Worm (Caenorhabditis elegans) whole organism, L3 larva: Measurements from ENCODE around the gene npr-13.

Source experiments
- ZK546.5 ChIP-seq: sonication (generic microtip); optimal IDR thresholded peaks from 2 replicates; lab custom pipeline; 2017; ENCODE audit warnings: missing biosample characterization, missing genetic modification characterization
- aly-2 ChIP-seq: fragments of 150-350 bp; optimal IDR thresholded peaks from 2 replicates; lab custom pipeline; 2014; ENCODE audit warnings: missing biosample characterization, missing genetic modification characterization
- ama-1 ChIP-seq: fragments of 150-350 bp; optimal IDR thresholded peaks from 2 replicates; lab custom pipeline; 2018
- ceh-28 ChIP-seq: fragments of 150-350 bp; optimal IDR thresholded peaks from 2 replicates; lab custom pipeline; 2014; ENCODE audit warnings: missing biosample characterization, missing genetic modification reagents, missing genetic modification characterization
- ceh-82 ChIP-seq: fragments of 150-350 bp; optimal IDR thresholded peaks from 2 replicates; lab custom pipeline; 2014; ENCODE audit warnings: missing biosample characterization, missing genetic modification characterization
- ceh-9 ChIP-seq: sonication (generic microtip); optimal IDR thresholded peaks from 2 replicates; lab custom pipeline; 2018; ENCODE audit warnings: missing biosample characterization, missing genetic modification characterization
- egl-27 ChIP-seq: sonication (generic microtip); optimal IDR thresholded peaks from 4 replicates; lab custom pipeline; 2017; ENCODE audit warnings: missing biosample characterization, missing genetic modification reagents, missing genetic modification characterization
- egl-5 ChIP-seq: fragments of 150-350 bp; optimal IDR thresholded peaks from 2 replicates; lab custom pipeline; 2017; ENCODE audit warnings: missing biosample characterization, missing genetic modification reagents, missing genetic modification characterization, inconsistent platforms
- elt-1 ChIP-seq: fragments of 150-350 bp; optimal IDR thresholded peaks from 2 replicates; lab custom pipeline; 2014; ENCODE audit warnings: missing biosample characterization, missing genetic modification characterization
- elt-2 ChIP-seq: sonication (generic microtip); optimal IDR thresholded peaks from 2 replicates; lab custom pipeline; 2016; ENCODE audit warnings: missing genetic modification reagents, mild to moderate bottlenecking, missing genetic modification characterization, missing compliant biosample characterization
- elt-3 ChIP-seq, 3 experiments: fragments of 150-350 bp in 1 of 3; sonication (generic microtip) in 2 of 3; optimal IDR thresholded peaks; 2 replicates in 2 of 3; 4 replicates in 1 of 3; lab custom pipeline; 2014 to 2017; ENCODE audit warnings: missing biosample characterization in 3 of 3, missing genetic modification characterization in 3 of 3
- eor-1 ChIP-seq, 2 experiments: fragments of 150-350 bp; optimal IDR thresholded peaks; 2 replicates each; lab custom pipeline; 2014 to 2018; ENCODE audit warnings: missing biosample characterization in 2 of 2, missing genetic modification characterization in 2 of 2
- fkh-10 ChIP-seq: sonication (generic microtip); optimal IDR thresholded peaks from 2 replicates; lab custom pipeline; 2017; ENCODE audit warnings: missing biosample characterization, missing genetic modification reagents, missing genetic modification characterization
- fkh-2 ChIP-seq: fragments of 150-350 bp; optimal IDR thresholded peaks from 2 replicates; lab custom pipeline; 2014; ENCODE audit warnings: missing biosample characterization, missing genetic modification reagents, missing genetic modification characterization
- fos-1 ChIP-seq: fragments of 150-350 bp; optimal IDR thresholded peaks from 2 replicates; lab custom pipeline; 2014; ENCODE audit warnings: missing biosample characterization, missing genetic modification characterization
- jun-1 ChIP-seq: fragments of 150-350 bp; optimal IDR thresholded peaks from 2 replicates; lab custom pipeline; 2014; ENCODE audit warnings: missing biosample characterization, missing genetic modification reagents, missing genetic modification characterization
- lin-39 ChIP-seq: fragments of 150-350 bp; optimal IDR thresholded peaks from 2 replicates; lab custom pipeline; 2018; ENCODE audit warnings: missing biosample characterization, missing genetic modification reagents, missing genetic modification characterization
- lsy-12 ChIP-seq: sonication (generic microtip); optimal IDR thresholded peaks from 2 replicates; lab custom pipeline; 2016; ENCODE audit warnings: mild to moderate bottlenecking, missing genetic modification characterization, missing compliant biosample characterization
- mdl-1 ChIP-seq: fragments of 150-350 bp; optimal IDR thresholded peaks from 2 replicates; lab custom pipeline; 2014; ENCODE audit warnings: missing biosample characterization, missing genetic modification characterization
- nfya-1 ChIP-seq: sonication (generic microtip); optimal IDR thresholded peaks from 2 replicates; lab custom pipeline; 2017; ENCODE audit warnings: missing genetic modification characterization, mild to moderate bottlenecking, missing compliant biosample characterization, antibody characterized with exemption, moderate library complexity; ENCODE audit not compliant: insufficient read depth
- nhr-11 ChIP-seq: fragments of 150-350 bp; optimal IDR thresholded peaks from 2 replicates; lab custom pipeline; 2014; ENCODE audit warnings: missing biosample characterization, missing genetic modification characterization
- nhr-12 ChIP-seq: fragments of 150-350 bp; optimal IDR thresholded peaks from 2 replicates; lab custom pipeline; 2014; ENCODE audit warnings: missing biosample characterization, missing genetic modification characterization
- nhr-237 ChIP-seq: fragments of 150-350 bp; optimal IDR thresholded peaks from 2 replicates; lab custom pipeline; 2014; ENCODE audit warnings: missing biosample characterization, missing genetic modification characterization
- nhr-25 ChIP-seq: sonication (generic microtip); optimal IDR thresholded peaks from 2 replicates; lab custom pipeline; 2017; ENCODE audit warnings: missing biosample characterization, missing genetic modification characterization
- nhr-43 ChIP-seq: sonication (generic microtip); optimal IDR thresholded peaks from 2 replicates; lab custom pipeline; 2016; ENCODE audit warnings: mild to moderate bottlenecking, missing genetic modification characterization, missing compliant biosample characterization; ENCODE audit not compliant: poor library complexity, severe bottlenecking
- nhr-67 ChIP-seq: fragments of 150-350 bp; optimal IDR thresholded peaks from 2 replicates; lab custom pipeline; 2014; ENCODE audit warnings: missing biosample characterization, missing genetic modification characterization
- pha-4 ChIP-seq: fragments of 150-350 bp; optimal IDR thresholded peaks from 2 replicates; lab custom pipeline; 2014; ENCODE audit warnings: missing biosample characterization, missing genetic modification reagents, missing genetic modification characterization
- sea-2 ChIP-seq: fragments of 150-350 bp; sonication (generic microtip); optimal IDR thresholded peaks from 4 replicates; lab custom pipeline; 2014; ENCODE audit warnings: missing biosample characterization, missing genetic modification reagents, missing genetic modification characterization
- snpc-4 ChIP-seq: fragments of 150-350 bp; optimal IDR thresholded peaks from 2 replicates; lab custom pipeline; 2014; ENCODE audit warnings: missing biosample characterization, missing genetic modification characterization
- tbx-2 ChIP-seq: sonication (generic microtip); optimal IDR thresholded peaks from 2 replicates; lab custom pipeline; 2016; ENCODE audit warnings: mild to moderate bottlenecking, missing genetic modification characterization, missing compliant biosample characterization
- unc-62 ChIP-seq: fragments of 150-350 bp; sonication (generic microtip); optimal IDR thresholded peaks from 4 replicates; lab custom pipeline; 2014; ENCODE audit warnings: missing biosample characterization, missing genetic modification reagents, missing genetic modification characterization
- zag-1 ChIP-seq: fragments of 150-350 bp; optimal IDR thresholded peaks from 2 replicates; lab custom pipeline; 2014; ENCODE audit warnings: missing biosample characterization, missing genetic modification characterization
- ztf-4 ChIP-seq: fragments of 150-350 bp; optimal IDR thresholded peaks from 2 replicates; lab custom pipeline; 2014; ENCODE audit warnings: missing biosample characterization, missing genetic modification characterization

The npr-13 gene

DNA sequence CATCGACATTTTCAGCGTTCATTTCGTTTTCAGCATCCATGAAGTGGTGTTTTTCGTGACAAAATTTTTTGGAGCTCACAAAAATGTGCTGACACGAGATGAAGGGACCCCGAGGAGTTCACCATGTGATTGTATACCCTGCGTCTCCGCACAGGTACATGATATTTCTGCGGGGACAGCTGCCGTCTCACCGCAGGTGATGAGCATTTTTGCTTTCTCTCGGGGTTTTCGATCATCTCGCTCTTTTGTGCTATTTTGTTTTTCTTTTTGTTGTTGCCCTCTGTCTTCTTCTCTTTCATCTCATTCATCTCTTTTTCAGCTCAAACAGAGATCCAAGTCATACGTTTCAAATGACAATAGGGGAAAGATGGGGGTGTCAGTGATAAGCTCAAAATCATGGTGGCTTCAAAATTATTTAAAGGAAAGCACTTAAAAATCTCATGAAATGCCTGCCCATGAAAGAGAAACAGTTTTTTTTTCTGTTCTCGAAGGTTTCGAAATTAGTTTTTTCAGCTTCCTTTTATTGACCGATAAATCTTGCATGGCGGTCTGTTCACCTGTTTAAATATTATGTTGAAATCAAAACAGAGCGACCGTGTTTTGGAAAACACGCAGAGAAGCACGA is 11.0 kb downstream of the npr-13 start, which contains the start of gene ret-1:
Gene ret-1, minus strand, starts transcription at position 123 of the 625 bp plus-strand sequence.
- TF ChIP-seq nhr-25 (tag; lab: Kevin White, UChicago) (no peak), lsy-12 (tag; lab: Kevin White, UChicago) (peak; percentile 42), nhr-237 (tag; lab: Kevin White, UChicago) (no peak), elt-2 (tag; lab: Kevin White, UChicago) (peak; percentile 14), nfya-1 (peak; percentile 38), fkh-10 (GFP tag; lab: Kevin White, UChicago) (no peak), ceh-82 (tag; lab: Kevin White, UChicago) (no peak), fos-1 (tag; lab: Kevin White, UChicago) (no peak), nhr-67 (tag; lab: Kevin White, UChicago) (no peak), ceh-28 (tag; lab: Kevin White, UChicago) (no peak), egl-5 (tag; lab: Kevin White, UChicago) (peak; percentile 65), egl-27 (no peak), ama-1 (lab: Kevin White, UChicago) (peak; percentile 66), ztf-4 (tag; lab: Kevin White, UChicago) (no peak), ZK546.5 (tag; lab: Kevin White, UChicago) (no peak), lin-39 (peak; percentile 43), aly-2 (tag; lab: Kevin White, UChicago) (no peak), zag-1 (tag; lab: Kevin White, UChicago) (no peak)

ce11 chrV:14841660-14842059 is 16.7 kb downstream of the npr-13 start:
- no peak for TF ChIP-seq nhr-43
- no peak for TF ChIP-seq pha-4
- no peak for TF ChIP-seq mdl-1
- TF ChIP-seq egl-27 = no peak
- no peak for TF ChIP-seq unc-62
- TF ChIP-seq nhr-12 (tag; lab: Kevin White, UChicago) = no peak
- TF ChIP-seq zag-1 (tag; lab: Kevin White, UChicago) = no peak
- no peak for TF ChIP-seq elt-3 (tag; optimal IDR thresholded peaks at IDR 0.05; lab: Kevin White, UChicago)
- no peak for TF ChIP-seq eor-1 (tag; optimal IDR thresholded peaks at IDR 0.05; lab: Kevin White, UChicago)
- TF ChIP-seq fkh-2 (tag; lab: Kevin White, UChicago) = no peak
- no peak for TF ChIP-seq tbx-2 (tag; lab: Kevin White, UChicago)
- TF ChIP-seq sea-2 (GFP tag; lab: Kevin White, UChicago) = no peak
- no peak for TF ChIP-seq nhr-11
- no peak for TF ChIP-seq nfya-1

DNA sequence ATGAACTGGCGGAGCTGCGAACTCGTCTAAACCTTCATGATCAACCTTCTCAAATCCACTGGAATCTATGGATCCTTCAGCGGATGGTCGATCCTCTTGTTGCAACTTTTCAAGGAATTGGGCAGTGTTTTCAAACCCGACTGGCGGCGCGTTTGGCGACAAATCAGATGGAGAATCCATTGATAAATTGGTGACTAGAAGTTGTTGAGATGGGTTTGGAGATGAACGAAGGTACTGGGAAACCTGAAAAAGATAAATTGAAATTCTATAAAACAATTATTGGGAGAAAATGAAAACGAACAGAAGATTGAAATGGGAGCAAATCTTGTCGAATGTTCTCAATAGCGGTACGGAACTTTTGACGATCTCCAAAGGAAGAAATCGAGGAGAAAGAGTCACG is 20.3 kb downstream of the npr-13 start:
- no peak for TF ChIP-seq jun-1 (tag; lab: Kevin White, UChicago)
- TF ChIP-seq fkh-2 (tag; lab: Kevin White, UChicago) = no peak
- no peak for TF ChIP-seq pha-4
- no peak for TF ChIP-seq snpc-4
- no peak for TF ChIP-seq nfya-1
- no peak for TF ChIP-seq ama-1 (lab: Kevin White, UChicago)
- no peak for TF ChIP-seq zag-1 (tag; lab: Kevin White, UChicago)
- no peak for TF ChIP-seq elt-1 (tag; lab: Kevin White, UChicago)
- no peak for TF ChIP-seq lin-39
- no peak for TF ChIP-seq unc-62
- TF ChIP-seq ceh-9 = no peak

DNA sequence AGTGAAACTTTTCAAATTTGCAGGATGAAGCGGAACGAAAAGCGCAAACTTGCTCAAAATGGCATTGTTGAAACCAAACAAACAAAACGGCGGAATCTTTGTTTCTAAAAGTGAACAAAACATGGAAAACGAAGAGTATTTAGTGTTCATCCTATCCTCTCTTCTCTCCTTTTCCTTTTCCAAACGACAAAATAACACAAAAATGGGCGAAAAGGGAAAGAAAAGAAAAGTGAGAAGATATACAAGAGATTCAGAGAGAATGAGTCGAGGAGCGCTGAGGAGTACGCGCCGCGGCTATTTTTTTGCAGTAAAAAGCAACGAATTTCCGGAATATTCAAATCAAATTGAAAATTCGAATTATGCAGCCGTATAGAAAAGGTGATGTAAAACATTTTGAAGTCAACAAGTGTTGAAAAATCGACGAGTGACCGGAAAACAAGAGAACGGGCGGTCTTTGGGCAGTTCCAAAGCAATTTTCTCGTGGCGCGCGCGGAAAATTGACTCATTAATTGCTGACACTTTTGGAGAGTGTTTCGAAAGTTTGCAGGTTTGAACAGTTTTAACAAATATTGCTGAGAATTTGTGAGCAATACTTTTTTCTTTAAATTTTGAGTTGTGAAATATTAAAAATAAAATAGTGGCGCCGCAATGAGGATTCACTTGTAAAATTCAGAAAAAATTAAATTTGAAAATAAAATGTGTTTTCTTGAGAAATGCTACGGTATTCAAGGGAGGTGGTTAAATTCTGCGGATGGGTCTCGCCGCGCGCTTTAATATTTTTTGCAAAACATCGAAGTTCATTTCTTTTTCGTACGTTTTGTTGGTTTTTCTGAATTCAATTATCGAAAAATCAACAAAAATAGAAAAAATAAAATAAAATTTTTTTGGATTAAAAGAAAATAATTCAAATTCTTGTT is 23.1 kb downstream of the npr-13 start:
- TF ChIP-seq egl-27 = no peak
- no peak for TF ChIP-seq elt-2 (tag; lab: Kevin White, UChicago)
- TF ChIP-seq mdl-1 = no peak
- TF ChIP-seq lsy-12 (tag; lab: Kevin White, UChicago) = no peak
- no peak for TF ChIP-seq eor-1 (tag; optimal IDR thresholded peaks at IDR 0.05; lab: Kevin White, UChicago)
- TF ChIP-seq ceh-82 (tag; lab: Kevin White, UChicago) = no peak
